Worm (Caenorhabditis elegans) whole organism, L1 larva: ENCODE data around the gene ptrg-1.
A peak's percentile ranks its signal among the peaks of the same experiment; 100 is the strongest.

Experiments
- C04F5.9 ChIP-seq: sonication (generic microtip); optimal IDR thresholded peaks from 2 replicates; lab custom pipeline; 2016; ENCODE audit warnings: missing genetic modification characterization, missing compliant biosample characterization
- alr-1 ChIP-seq: fragments of 200-800 bp; sonication (Bioruptor generic); optimal IDR thresholded peaks from 2 replicates; lab custom pipeline; 2018; ENCODE audit warnings: borderline replicate concordance, mild to moderate bottlenecking, missing genetic modification characterization, missing compliant biosample characterization
- ceh-63 ChIP-seq: fragments of 200-800 bp; sonication (Bioruptor generic); optimal IDR thresholded peaks from 2 replicates; lab custom pipeline; 2018; ENCODE audit warnings: mild to moderate bottlenecking, missing genetic modification characterization, missing compliant biosample characterization
- ceh-88 ChIP-seq: fragments of 200-800 bp; sonication (Bioruptor generic); IDR thresholded peaks from 2 replicates; pipeline ENCODE4 v1.3.6; 2022; ENCODE audit warnings: missing genetic modification characterization, missing compliant biosample characterization
- ceh-90 ChIP-seq: sonication (generic microtip); optimal IDR thresholded peaks from 2 replicates; lab custom pipeline; 2016; ENCODE audit warnings: missing genetic modification characterization, missing compliant biosample characterization
- dsc-1 ChIP-seq: sonication (generic microtip); optimal IDR thresholded peaks from 2 replicates; lab custom pipeline; 2016; ENCODE audit warnings: mild to moderate bottlenecking, missing genetic modification characterization, missing compliant biosample characterization
- elt-2 ChIP-seq: sonication (generic microtip); optimal IDR thresholded peaks from 2 replicates; lab custom pipeline; 2016; ENCODE audit warnings: missing genetic modification characterization, mild to moderate bottlenecking, inconsistent platforms, missing compliant biosample characterization, missing genetic modification reagents
- elt-3 ChIP-seq, 6 experiments: fragments of 150-350 bp in 1 of 6; sonication (generic microtip); optimal IDR thresholded peaks; 2 replicates each; lab custom pipeline; 2017 to 2018; ENCODE audit warnings: missing biosample characterization in 6 of 6, missing genetic modification characterization in 6 of 6, inconsistent platforms in 1 of 6
- fkh-10 ChIP-seq: sonication (generic microtip); optimal IDR thresholded peaks from 2 replicates; lab custom pipeline; 2017; ENCODE audit warnings: missing biosample characterization, missing genetic modification reagents, missing genetic modification characterization
- fkh-4 ChIP-seq: sonication (generic microtip); optimal IDR thresholded peaks from 2 replicates; lab custom pipeline; 2016; ENCODE audit warnings: missing compliant biosample characterization, missing genetic modification characterization, borderline replicate concordance
- isw-1 ChIP-seq: fragments of 200-800 bp; sonication (Bioruptor generic); IDR thresholded peaks from 2 replicates; pipeline ENCODE4 v1.3.6; 2022; ENCODE audit warnings: missing genetic modification characterization, missing compliant biosample characterization
- jun-1 ChIP-seq: fragments of 150-350 bp; optimal IDR thresholded peaks from 2 replicates; lab custom pipeline; 2014; ENCODE audit warnings: missing biosample characterization, missing genetic modification reagents, missing genetic modification characterization
- lsy-2 ChIP-seq, 2 experiments: fragments of 150-350 bp; optimal IDR thresholded peaks; 2 replicates each; lab custom pipeline; 2014; ENCODE audit warnings: missing biosample characterization in 2 of 2, missing genetic modification characterization in 2 of 2
- mab-9 ChIP-seq: fragments of 200-800 bp; sonication (Bioruptor generic); IDR thresholded peaks from 2 replicates; pipeline ENCODE4 v1.3.6; 2022; ENCODE audit warnings: missing genetic modification reagents, missing genetic modification characterization, missing compliant biosample characterization
- mef-2 ChIP-seq: fragments of 150-350 bp; optimal IDR thresholded peaks from 2 replicates; lab custom pipeline; 2014; ENCODE audit warnings: missing biosample characterization, missing genetic modification characterization
- nhr-19 ChIP-seq: fragments of 200-800 bp; sonication (Bioruptor generic); conservative IDR thresholded peaks from 2 replicates; pipeline ENCODE4 v1.3.6; 2022; ENCODE audit warnings: missing genetic modification characterization, missing compliant biosample characterization
- pqm-1 ChIP-seq: sonication (generic microtip); optimal IDR thresholded peaks from 3 replicates; lab custom pipeline; 2017; ENCODE audit warnings: missing biosample characterization, missing genetic modification characterization
- skn-1 ChIP-seq: fragments of 150-350 bp; optimal IDR thresholded peaks from 2 replicates; lab custom pipeline; 2014; ENCODE audit warnings: missing biosample characterization, missing genetic modification characterization
- unc-86 ChIP-seq: sonication (generic microtip); optimal IDR thresholded peaks from 2 replicates; lab custom pipeline; 2016; ENCODE audit warnings: missing genetic modification characterization, missing compliant biosample characterization
- xbp-1 ChIP-seq: sonication (generic microtip); optimal IDR thresholded peaks from 2 replicates; lab custom pipeline; 2016; ENCODE audit warnings: missing genetic modification characterization, missing compliant biosample characterization
- zag-1 ChIP-seq: fragments of 150-350 bp; optimal IDR thresholded peaks from 2 replicates; lab custom pipeline; 2014; ENCODE audit warnings: missing biosample characterization, missing genetic modification characterization
- zip-4 ChIP-seq: fragments of 200-800 bp; sonication (Bioruptor generic); optimal IDR thresholded peaks from 2 replicates; lab custom pipeline; 2018; ENCODE audit warnings: mild to moderate bottlenecking, missing genetic modification characterization, moderate library complexity, missing compliant biosample characterization

The ptrg-1 gene

DNA sequence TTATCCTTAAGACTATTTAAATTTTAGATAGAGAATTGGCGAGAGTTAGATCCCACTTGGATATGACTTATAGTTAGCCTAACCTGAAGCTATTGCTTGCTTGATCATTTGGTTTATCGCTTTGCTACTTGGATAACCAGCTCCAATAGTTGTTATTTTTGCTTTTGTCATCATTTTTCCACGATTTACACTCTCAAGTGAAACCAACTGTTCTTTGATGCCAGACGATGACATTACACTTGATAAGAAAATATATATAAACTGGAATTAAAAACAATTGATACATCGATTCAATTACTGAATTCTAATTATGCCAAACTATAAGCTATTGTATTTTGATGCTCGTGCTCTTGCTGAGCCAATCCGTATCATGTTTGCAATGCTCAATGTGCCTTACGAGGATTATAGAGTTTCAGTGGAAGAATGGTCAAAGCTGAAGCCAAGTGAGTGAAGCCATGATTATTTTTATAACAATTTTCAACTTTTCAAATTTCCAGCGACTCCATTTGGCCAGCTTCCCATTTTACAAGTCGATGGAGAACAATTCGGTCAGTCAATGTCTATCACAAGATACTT lies 52.2 kb downstream of the ptrg-1 start, which contains the start of the genes gst-2, gst-4 and dhs-12:
Gene gst-2 (minus strand): TSS at position 132 of the 576 bp plus-strand sequence.
Gene gst-4 (plus strand): TSS at position 296 of the 576 bp plus-strand sequence.
Gene dhs-12 (plus strand): TSS at position 526 of the 576 bp plus-strand sequence.
- TF ChIP-seq elt-2 (peak; percentile 8), nhr-19 (0 out of 2 replicates have a peak, but pooled peaks have one; percentile 15), skn-1 (tag; lab: Kevin White, UChicago) (peak; percentile 83), jun-1 (no peak)

DNA sequence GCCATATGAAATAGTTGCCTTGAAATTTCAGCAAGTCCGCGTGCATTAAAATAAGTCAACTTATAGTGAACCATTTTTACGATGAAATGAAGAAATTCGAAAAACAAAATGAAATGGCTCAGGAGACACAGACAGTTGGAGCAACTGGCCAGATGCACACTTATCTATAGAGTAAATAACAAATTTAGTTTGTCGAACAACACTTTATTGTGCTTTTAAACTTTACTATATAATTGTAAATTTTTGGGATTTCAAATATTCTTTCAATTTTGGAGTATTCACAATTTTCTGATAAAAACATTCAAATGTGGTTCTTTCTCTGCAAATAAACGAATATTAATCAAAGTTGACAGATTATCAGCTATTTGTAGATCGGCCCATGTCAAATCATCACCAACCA lies 54.1 kb downstream of the ptrg-1 start, which contains the start of gene gst-3:
Gene gst-3 (minus strand): TSS at position 101 of the 400 bp plus-strand sequence.
- TF ChIP-seq lsy-2 (tag; optimal IDR thresholded peaks at IDR 0.05; lab: Kevin White, UChicago) (no peak), fkh-10 (GFP tag; lab: Kevin White, UChicago) (no peak)

DNA sequence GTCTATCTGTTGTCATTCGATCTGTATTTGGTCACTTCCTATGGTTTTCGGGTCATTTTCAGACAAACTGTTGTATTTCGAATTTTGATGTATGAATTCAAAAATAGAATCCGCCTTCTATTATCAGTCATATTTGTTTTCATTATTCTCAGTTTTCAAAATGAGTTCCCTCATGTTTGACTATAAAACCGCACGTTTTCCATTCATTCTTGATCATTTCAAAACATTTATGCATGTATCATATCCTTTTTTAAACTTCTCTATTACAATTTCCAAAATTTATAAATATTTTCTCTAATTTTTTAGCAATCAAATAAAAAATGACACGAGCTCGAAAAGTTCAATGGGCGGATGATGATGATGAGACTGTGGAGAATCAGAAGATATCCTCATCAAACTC lies 56.4 kb downstream of the ptrg-1 start, which contains the start of gene K08F4.12:
Gene K08F4.12 (plus strand): TSS at position 301 of the 400 bp plus-strand sequence.
- TF ChIP-seq mef-2 (tag; lab: Kevin White, UChicago): no peak
- TF ChIP-seq isw-1 (GFP tag; lab: Robert Waterston, UW): no peak
- TF ChIP-seq zip-4: no peak
- no peak for TF ChIP-seq dsc-1
- no peak for TF ChIP-seq elt-3 (tag; optimal IDR thresholded peaks at IDR 0.05; lab: Kevin White, UChicago)
- TF ChIP-seq ceh-63 (GFP tag; lab: Kevin White, UChicago): no peak
- TF ChIP-seq fkh-4 (tag; lab: Kevin White, UChicago): no peak
- TF ChIP-seq pqm-1: no peak
- TF ChIP-seq C04F5.9: no peak

DNA sequence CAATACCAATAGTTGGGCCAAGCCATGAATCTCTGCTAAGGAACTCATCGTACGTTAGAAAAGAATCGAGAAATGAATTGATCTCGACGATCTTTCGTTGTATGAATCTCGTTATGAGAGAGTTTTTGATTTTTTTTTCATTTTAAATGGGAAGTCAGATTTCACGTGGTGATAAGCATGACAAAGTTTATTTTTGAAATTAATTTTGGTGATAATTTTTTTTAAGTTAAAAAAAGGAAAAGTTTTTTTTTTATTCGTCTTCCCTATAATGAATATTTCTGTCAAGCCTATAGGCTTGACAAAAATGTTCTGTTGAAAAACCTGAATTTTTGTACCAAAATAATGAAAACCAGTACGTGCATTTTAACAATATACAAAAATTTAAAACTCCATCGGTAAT lies 58.4 kb downstream of the ptrg-1 start, which contains the start of gene K08F4.5:
Gene K08F4.5 (minus strand): TSS at position 101 of the 400 bp plus-strand sequence.
- TF ChIP-seq ceh-90: no peak
- no peak for TF ChIP-seq mab-9
- TF ChIP-seq alr-1 (tag; lab: Kevin White, UChicago): no peak
- no peak for TF ChIP-seq pqm-1
- no peak for TF ChIP-seq xbp-1 (tag; lab: Kevin White, UChicago)
- no peak for TF ChIP-seq ceh-88 (GFP tag; lab: Robert Waterston, UW)
- TF ChIP-seq unc-86: no peak
- TF ChIP-seq elt-3 (tag; optimal IDR thresholded peaks at IDR 0.05; lab: Kevin White, UChicago): no peak
- TF ChIP-seq zag-1 (tag; lab: Kevin White, UChicago): no peak
